Fruit fly (Drosophila melanogaster): ENCODE measurements around the gene Smyd5.

Gene Smyd5

dm6 chr3R:21223453-21224057 is 5.0 kb upstream of the Smyd5 start, which contains the start of the genes CG3337 and Nelf-A (continued):
- TF ChIP-seq ewg (GFP tag; optimal IDR thresholded peaks at IDR 0.05): peak; percentile 91
- TF ChIP-seq Side (GFP tag; optimal IDR thresholded peaks at IDR 0.05): peak; percentile 56
- TF ChIP-seq ro (GFP tag; IDR thresholded peaks at IDR 0.05): no peak
- TF ChIP-seq schlank (tag; optimal IDR thresholded peaks at IDR 0.05): peak; percentile 32
- no peak for TF ChIP-seq CG12769 (tag; optimal IDR thresholded peaks at IDR 0.05)
- TF ChIP-seq CG1233 (GFP tag; optimal IDR thresholded peaks at IDR 0.05): peak; percentile 8
- no peak for TF ChIP-seq oc (tag; optimal IDR thresholded peaks at IDR 0.05)
- TF ChIP-seq fu2 (GFP tag; optimal IDR thresholded peaks at IDR 0.05): peak; percentile 73
- TF ChIP-seq tgo (GFP tag; IDR thresholded peaks at IDR 0.05): peak; percentile 63
- TF ChIP-seq cad (GFP tag; optimal IDR thresholded peaks at IDR 0.05): no peak
- TF ChIP-seq CG8089 (GFP tag; optimal IDR thresholded peaks at IDR 0.05): peak; percentile 75
- no peak for TF ChIP-seq Deaf1 (tag; optimal IDR thresholded peaks at IDR 0.05)
- peak; percentile 55; the same call in 2 of the 3 replicates for TF ChIP-seq Doc3 (GFP tag; IDR thresholded peaks at IDR 0.05; ENCODE audit: partially characterized antibody)
- peak in 1 of 2 experiments; percentile 58 for TF ChIP-seq insv (GFP tag; optimal IDR thresholded peaks at IDR 0.05)
- no peak for TF ChIP-seq Lpt (GFP tag; optimal IDR thresholded peaks at IDR 0.05)
- TF ChIP-seq Optix (GFP tag; IDR thresholded peaks at IDR 0.05): no peak; the same call in 2 of the 3 replicates
- peak; percentile 60; the same call in 2 of the 3 replicates for TF ChIP-seq Mrtf (GFP tag; IDR thresholded peaks at IDR 0.05)
- peak; percentile 69 for TF ChIP-seq CG2116 (GFP tag; optimal IDR thresholded peaks at IDR 0.05)
- no peak for TF ChIP-seq Sox100B (GFP tag; optimal IDR thresholded peaks at IDR 0.05)
- TF ChIP-seq CG12071 (GFP tag; optimal IDR thresholded peaks at IDR 0.05): no peak
- TF ChIP-seq gsb (GFP tag; IDR thresholded peaks at IDR 0.05): no peak
- TF ChIP-seq Pdp1 (GFP tag; optimal IDR thresholded peaks at IDR 0.05): peak; percentile 69 to 71
- TF ChIP-seq dan (GFP tag; IDR thresholded peaks at IDR 0.05): no peak
- TF ChIP-seq Hr78 (GFP tag; optimal IDR thresholded peaks at IDR 0.05): no peak
- TF ChIP-seq Dip2 (GFP tag; IDR thresholded peaks at IDR 0.05): no peak
- peak; percentile 51 for TF ChIP-seq CG3281 (GFP tag; optimal IDR thresholded peaks at IDR 0.05)
- peak; percentile 84 for TF ChIP-seq CG6254 (GFP tag; optimal IDR thresholded peaks at IDR 0.05)
- no peak for TF ChIP-seq Dfd (GFP tag; optimal IDR thresholded peaks at IDR 0.05)
- peak; percentile 56; the same call in 1 of the 2 replicates for TF ChIP-seq cas (GFP tag; IDR thresholded peaks at IDR 0.05)
- TF ChIP-seq cg (GFP tag; optimal IDR thresholded peaks at IDR 0.05): peak; percentile 63
- TF ChIP-seq Ada2b (GFP tag; IDR thresholded peaks at IDR 0.05): no peak
- no peak for TF ChIP-seq CG2678 (tag; optimal IDR thresholded peaks at IDR 0.05)
- no peak for TF ChIP-seq TFAM (GFP tag; optimal IDR thresholded peaks at IDR 0.05)
- no peak for TF ChIP-seq fd64A (GFP tag; optimal IDR thresholded peaks at IDR 0.05)
- TF ChIP-seq shn (GFP tag; optimal IDR thresholded peaks at IDR 0.05): peak; percentile 84
- TF ChIP-seq CG12391 (tag; optimal IDR thresholded peaks at IDR 0.05): peak; percentile 56
- TF ChIP-seq cwo (GFP tag; optimal IDR thresholded peaks at IDR 0.05): no peak
- peak; percentile 97 for TF ChIP-seq CG10267 (tag; optimal IDR thresholded peaks at IDR 0.05)
- peak; percentile 2 for TF ChIP-seq CG10979 (tag; optimal IDR thresholded peaks at IDR 0.05)
- TF ChIP-seq Atf3 (GFP tag; optimal IDR thresholded peaks at IDR 0.05): peak; percentile 40
- TF ChIP-seq trh (GFP tag; optimal IDR thresholded peaks at IDR 0.05): no peak
- peak; percentile 24 for TF ChIP-seq gcm (GFP tag; optimal IDR thresholded peaks at IDR 0.05)
- no peak for TF ChIP-seq sima (GFP tag; optimal IDR thresholded peaks at IDR 0.05)
- peak; percentile 64 for TF ChIP-seq onecut (GFP tag; IDR thresholded peaks at IDR 0.05)
- peak; percentile 66 for TF ChIP-seq Sin3A (optimal IDR thresholded peaks at IDR 0.05)
- TF ChIP-seq HLH3B (GFP tag; IDR thresholded peaks at IDR 0.05): peak; percentile 37
- TF ChIP-seq CG10959 (GFP tag; IDR thresholded peaks at IDR 0.05): no peak
- TF ChIP-seq ATbp (GFP tag; optimal IDR thresholded peaks at IDR 0.05): no peak
- TF ChIP-seq MESR4 (GFP tag; optimal IDR thresholded peaks at IDR 0.05): peak; percentile 95
- no peak for TF ChIP-seq ham (GFP tag; IDR thresholded peaks at IDR 0.05)
